Worm (Caenorhabditis elegans) whole organism, L1 larva: ENCODE data around the gene let-653.

Source experiments
- ceh-82 ChIP-seq, 3 experiments: fragments of 150-350 bp in 1 of 3; sonication (generic microtip) in 2 of 3; optimal IDR thresholded peaks; 2 replicates each; lab custom pipeline; 2014 to 2017; ENCODE audit warnings: missing biosample characterization in 3 of 3, missing genetic modification characterization in 3 of 3
- snpc-4 ChIP-seq: fragments of 150-350 bp; optimal IDR thresholded peaks from 2 replicates; lab custom pipeline; 2014; ENCODE audit warnings: missing biosample characterization, missing genetic modification characterization

ce11 chrIV:11914837-11915737 is 29.7 kb downstream of the let-653 start, which contains the start of gene fat-6:
- TF ChIP-seq ceh-82 (tag; optimal IDR thresholded peaks at IDR 0.05; lab: Kevin White, UChicago) (no peak), snpc-4 (no peak)
